Fruit fly (Drosophila melanogaster) whole organism, prepupa: ENCODE measurements around the gene CG9029.

Experiments
- CG11902 ChIP-seq: fragments of 200-800 bp; sonication (Bioruptor generic); optimal IDR thresholded peaks from 3 replicates; lab custom pipeline; 2016; ENCODE audit warnings: missing biosample characterization, missing genetic modification characterization
- CG32006 ChIP-seq: fragments of 200-800 bp; sonication (Bioruptor generic); optimal IDR thresholded peaks from 3 replicates; lab custom pipeline; 2017; ENCODE audit warnings: missing biosample characterization, mild to moderate bottlenecking, missing genetic modification characterization
- CG34406 ChIP-seq: fragments of 200-800 bp; sonication (Bioruptor generic); optimal IDR thresholded peaks from 3 replicates; lab custom pipeline; 2016; ENCODE audit warnings: missing biosample characterization, missing genetic modification characterization
- CG3919 ChIP-seq: fragments of 200-800 bp; sonication (Bioruptor generic); optimal IDR thresholded peaks from 3 replicates; lab custom pipeline; 2016; ENCODE audit warnings: missing biosample characterization, missing genetic modification characterization
- CG8119 ChIP-seq: fragments of 200-800 bp; sonication (Bioruptor generic); IDR thresholded peaks from 3 replicates; pipeline ENCODE4 v1.3.6; 2022; ENCODE audit warnings: missing biosample characterization, missing genetic modification characterization
- CG8632 ChIP-seq: fragments of 200-800 bp; sonication (Bioruptor generic); optimal IDR thresholded peaks from 3 replicates; lab custom pipeline; 2016; ENCODE audit warnings: missing biosample characterization, missing genetic modification characterization
- Hr39 ChIP-seq: fragments of 200-800 bp; sonication (Bioruptor generic); optimal IDR thresholded peaks from 2 replicates; lab custom pipeline; 2016; ENCODE audit warnings: missing biosample characterization, missing genetic modification characterization
- Lpt ChIP-seq: fragments of 200-800 bp; sonication (Bioruptor generic); optimal IDR thresholded peaks from 3 replicates; lab custom pipeline; 2016; ENCODE audit warnings: missing biosample characterization, missing genetic modification characterization
- OdsH ChIP-seq: fragments of 200-800 bp; sonication (Bioruptor generic); optimal IDR thresholded peaks from 3 replicates; lab custom pipeline; 2016; ENCODE audit warnings: missing biosample characterization, missing genetic modification characterization
- eg ChIP-seq: fragments of 200-800 bp; sonication (Bioruptor generic); IDR thresholded peaks from 3 replicates; pipeline ENCODE4 v1.3.6; 2022; ENCODE audit warnings: missing biosample characterization, missing genetic modification characterization
- esn ChIP-seq: fragments of 200-800 bp; sonication (Bioruptor generic); optimal IDR thresholded peaks from 2 replicates; lab custom pipeline; 2016; ENCODE audit warnings: missing biosample characterization, mild to moderate bottlenecking, missing genetic modification characterization, moderate library complexity
- fd85E ChIP-seq: fragments of 200-800 bp; sonication (Bioruptor generic); optimal IDR thresholded peaks from 3 replicates; lab custom pipeline; 2016; ENCODE audit warnings: missing biosample characterization, missing genetic modification characterization
- fkh ChIP-seq: fragments of 200-800 bp; sonication (Bioruptor generic); optimal IDR thresholded peaks from 3 replicates; lab custom pipeline; 2017; ENCODE audit warnings: missing biosample characterization, mild to moderate bottlenecking, missing genetic modification characterization, moderate library complexity
- svp ChIP-seq: fragments of 200-800 bp; sonication (Bioruptor generic); peaks from one replicate; lab custom pipeline; 2016; ENCODE audit warnings: missing biosample characterization, missing genetic modification characterization

dm6 chr2L:5904585-5904984, 18.8 kb downstream of the CG9029 start, which contains the start of gene CG9021:
- TF ChIP-seq CG11902: no peak
- TF ChIP-seq fkh (GFP tag; lab: Kevin White, UChicago): no peak
- TF ChIP-seq esn (GFP tag; lab: Kevin White, UChicago): peak; percentile 69
- peak; percentile 35 for TF ChIP-seq Hr39 (GFP tag; lab: Kevin White, UChicago)
- no peak for TF ChIP-seq fd85E (GFP tag; lab: Kevin White, UChicago)
- peak; percentile 6 for TF ChIP-seq CG3919 (GFP tag; lab: Kevin White, UChicago)
- TF ChIP-seq OdsH: no peak
- no peak for TF ChIP-seq CG8119 (GFP tag; lab: Robert Waterston, UW)
- TF ChIP-seq svp (GFP tag; lab: Kevin White, UChicago): peak; percentile 49
- no peak for TF ChIP-seq CG32006 (GFP tag; lab: Kevin White, UChicago)
- TF ChIP-seq eg (GFP tag; lab: Robert Waterston, UW): no peak
- TF ChIP-seq Lpt (GFP tag; lab: Kevin White, UChicago): no peak
- TF ChIP-seq CG8632: peak; percentile 14
- peak; percentile 18 for TF ChIP-seq CG34406 (GFP tag; lab: Kevin White, UChicago)
